Fruit fly (Drosophila melanogaster) Kc167 (cell line): Measurements from ENCODE around the gene Prp3.

ENCODE experiments used
- Myc ChIP-seq: fragments of >200 bp; optimal IDR thresholded peaks from 2 replicates; lab custom pipeline; 2017; ENCODE audit warnings: missing external identifiers
- Sin3A ChIP-seq: fragments of >200 bp; optimal IDR thresholded peaks from 2 replicates; lab custom pipeline; 2018; ENCODE audit warnings: missing external identifiers
- h ChIP-seq: fragments of >200 bp; optimal IDR thresholded peaks from 3 replicates; lab custom pipeline; 2018; ENCODE audit warnings: missing external identifiers
- insv ChIP-seq: fragments of >200 bp; optimal IDR thresholded peaks from 3 replicates; lab custom pipeline; 2018; ENCODE audit warnings: missing external identifiers
- psq ChIP-seq: fragments of >200 bp; optimal IDR thresholded peaks from 2 replicates; lab custom pipeline; 2017; ENCODE audit warnings: missing external identifiers
- ttk ChIP-seq: sonication (Bioruptor generic); optimal IDR thresholded peaks from 2 replicates; lab custom pipeline; 2017; ENCODE audit warnings: missing external identifiers

DNA sequence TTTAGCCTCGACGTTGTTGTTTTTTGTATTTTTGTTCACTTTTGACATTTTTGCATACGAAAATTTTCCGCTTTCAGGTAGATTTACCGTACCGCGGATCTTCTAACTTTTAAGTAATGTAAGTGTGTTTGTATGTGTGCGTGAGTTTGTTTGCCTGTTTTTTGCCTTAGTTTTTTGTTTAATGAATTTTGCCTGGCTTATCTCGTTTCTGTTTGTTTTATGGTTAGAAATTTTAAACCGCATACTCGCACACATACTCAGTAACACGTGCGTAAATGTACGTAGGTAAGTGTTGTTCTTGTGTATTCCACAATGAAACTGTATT lies 12.5 kb upstream of the Prp3 start:
- TF ChIP-seq Sin3A (lab: Kevin White, UChicago), result no peak
- TF ChIP-seq h (lab: Kevin White, UChicago), result no peak
- no peak for TF ChIP-seq insv
- no peak for TF ChIP-seq Myc (lab: Kevin White, UChicago)
- no peak for TF ChIP-seq ttk (lab: Kevin White, UChicago)
- no peak for TF ChIP-seq psq
